Fruit fly (Drosophila melanogaster): Measurements from ENCODE around the gene eIF3e.
A peak's percentile ranks its signal among the peaks of the same experiment; 100 is the strongest.

The eIF3e gene

DNA sequence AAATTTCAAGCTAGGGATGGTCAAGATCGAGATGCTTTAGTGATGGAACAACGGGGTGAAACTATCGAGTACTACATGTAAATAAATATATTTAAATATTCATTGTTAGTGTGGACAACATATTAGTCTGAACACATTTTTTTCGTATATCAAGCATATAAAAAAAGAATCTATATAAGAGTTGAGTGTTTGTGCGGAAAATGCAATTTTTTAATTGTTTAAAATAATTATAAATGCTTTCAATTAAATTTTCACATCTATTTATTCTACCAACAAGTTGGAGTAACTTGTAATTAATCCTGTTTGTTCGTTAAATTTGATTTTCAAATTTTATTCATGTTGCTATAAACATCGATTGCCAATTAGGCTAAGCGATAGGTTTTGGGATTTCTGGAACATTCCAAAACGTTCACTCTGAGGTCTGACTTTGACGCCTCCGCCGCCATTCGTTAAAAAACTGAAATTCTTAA lies 7.0 kb downstream of the eIF3e start, which contains the start of the genes mus302 and CG9705 (continued):
- TF ChIP-seq Ets65A (GFP tag): peak; percentile 46
- no peak for TF ChIP-seq CG11247 (GFP tag; IDR thresholded peaks at IDR 0.05)
- TF ChIP-seq CG9437 (GFP tag; optimal IDR thresholded peaks at IDR 0.05): peak; percentile 21
- no peak for TF ChIP-seq CG11398 (GFP tag; optimal IDR thresholded peaks at IDR 0.05)
- peak; percentile 32 for TF ChIP-seq PHDP (tag; optimal IDR thresholded peaks at IDR 0.05)
- peak; percentile 86 for TF ChIP-seq BEAF-32 (GFP tag; optimal IDR thresholded peaks at IDR 0.05)
- no peak for TF ChIP-seq Side (GFP tag; optimal IDR thresholded peaks at IDR 0.05)
- no peak for TF ChIP-seq CG3726 (GFP tag; IDR thresholded peaks at IDR 0.05)
- peak; percentile 75 for TF ChIP-seq phol (tag; optimal IDR thresholded peaks at IDR 0.05)
- peak; percentile 78 for TF ChIP-seq CG7357 (GFP tag; IDR thresholded peaks at IDR 0.05)
- TF ChIP-seq ttk (GFP tag; IDR thresholded peaks at IDR 0.05): 0 out of 2 replicates have a peak, but pooled peaks have one; percentile 23
- TF ChIP-seq CG12155 (GFP tag; optimal IDR thresholded peaks at IDR 0.05): peak; percentile 33
- TF ChIP-seq so (GFP tag; IDR thresholded peaks at IDR 0.05): no peak
- peak; percentile 69 for TF ChIP-seq Nf-YC (tag; optimal IDR thresholded peaks at IDR 0.05)
- no peak for TF ChIP-seq CG13123 (GFP tag; optimal IDR thresholded peaks at IDR 0.05)
- no peak for TF ChIP-seq cg (GFP tag; optimal IDR thresholded peaks at IDR 0.05)
- TF ChIP-seq en (GFP tag; optimal IDR thresholded peaks at IDR 0.05): no peak
- peak; percentile 20 for TF ChIP-seq CG18476 (GFP tag; optimal IDR thresholded peaks at IDR 0.05)
- TF ChIP-seq CG14965 (GFP tag; optimal IDR thresholded peaks at IDR 0.05; ENCODE audit: borderline replicate concordance): no peak
- no peak for TF ChIP-seq pan (optimal IDR thresholded peaks at IDR 0.05)
- TF ChIP-seq pan (GFP tag; optimal IDR thresholded peaks at IDR 0.05 in 1 of 2, IDR thresholded peaks at IDR 0.05 in 1 of 2): no peak
- no peak for TF ChIP-seq hth (optimal IDR thresholded peaks at IDR 0.05)
- TF ChIP-seq crp (GFP tag; optimal IDR thresholded peaks at IDR 0.05): no peak
- 0 out of 3 replicates have a peak, but pooled peaks have one; percentile 26 for TF ChIP-seq CG11695 (GFP tag; IDR thresholded peaks at IDR 0.05)
- TF ChIP-seq CG5953 (GFP tag; IDR thresholded peaks at IDR 0.05): no peak
- no peak for TF ChIP-seq Nf-YA (GFP tag; IDR thresholded peaks at IDR 0.05)
- no peak for TF ChIP-seq salm (tag; optimal IDR thresholded peaks at IDR 0.05)
- TF ChIP-seq ac (GFP tag; optimal IDR thresholded peaks at IDR 0.05): no peak
- no peak for TF ChIP-seq CG9609 (GFP tag; optimal IDR thresholded peaks at IDR 0.05)
- no peak for TF ChIP-seq vfl (GFP tag; optimal IDR thresholded peaks at IDR 0.05)
- TF ChIP-seq insv (GFP tag; optimal IDR thresholded peaks at IDR 0.05): no peak
- no peak for TF ChIP-seq cato (GFP tag; optimal IDR thresholded peaks at IDR 0.05; ENCODE audit: borderline replicate concordance)
- peak; percentile 26 for TF ChIP-seq lbe (GFP tag; optimal IDR thresholded peaks at IDR 0.05)
- TF ChIP-seq HLH4C (GFP tag; IDR thresholded peaks at IDR 0.05; ENCODE audit: partially characterized antibody): peak; percentile 52; the same call in 1 of the 3 replicates
- no peak for TF ChIP-seq ap (GFP tag; IDR thresholded peaks at IDR 0.05)
- no peak for TF ChIP-seq klu (GFP tag; IDR thresholded peaks at IDR 0.05)
- TF ChIP-seq tap (tag; optimal IDR thresholded peaks at IDR 0.05): peak; percentile 1
- no peak for TF ChIP-seq CG6254 (GFP tag; optimal IDR thresholded peaks at IDR 0.05)
- TF ChIP-seq CG16863 (GFP tag; optimal IDR thresholded peaks at IDR 0.05): no peak
- no peak for TF ChIP-seq zf30C (GFP tag; optimal IDR thresholded peaks at IDR 0.05)
- no peak for TF ChIP-seq ERR (GFP tag; optimal IDR thresholded peaks at IDR 0.05)
- TF ChIP-seq z (GFP tag; IDR thresholded peaks at IDR 0.05): no peak
- peak; percentile 86 for TF ChIP-seq CG30020 (tag; optimal IDR thresholded peaks at IDR 0.05)
- TF ChIP-seq maf-S (GFP tag; optimal IDR thresholded peaks at IDR 0.05): no peak
- TF ChIP-seq D19A (tag; optimal IDR thresholded peaks at IDR 0.05): peak; percentile 12
- TF ChIP-seq Fer1 (GFP tag; optimal IDR thresholded peaks at IDR 0.05): no peak
- no peak for TF ChIP-seq pb (GFP tag; optimal IDR thresholded peaks at IDR 0.05)
- TF ChIP-seq CG8924 (tag; optimal IDR thresholded peaks at IDR 0.05): peak; percentile 43
- 0 out of 3 replicates have a peak, but pooled peaks have one; percentile 23 for TF ChIP-seq CG11456 (GFP tag; IDR thresholded peaks at IDR 0.05)
- no peak for TF ChIP-seq nau (GFP tag; optimal IDR thresholded peaks at IDR 0.05)
- TF ChIP-seq CG34224 (GFP tag; IDR thresholded peaks at IDR 0.05; ENCODE audit: partially characterized antibody): peak; percentile 29; the same call in 1 of the 3 replicates
- TF ChIP-seq CG11696 (GFP tag; IDR thresholded peaks at IDR 0.05): no peak
